Worm (Caenorhabditis elegans) whole organism, young adult: ENCODE results near the gene ins-13.

Source experiments
- B0035.1 ChIP-seq: sonication (generic microtip); optimal IDR thresholded peaks from 2 replicates; lab custom pipeline; 2016; ENCODE audit warnings: missing genetic modification characterization, mild to moderate bottlenecking, missing compliant biosample characterization, missing genotype, missing genetic modification reagents
- F22D6.2 ChIP-seq: sonication (generic microtip); optimal IDR thresholded peaks from 2 replicates; lab custom pipeline; 2016; ENCODE audit warnings: mild to moderate bottlenecking, missing genetic modification characterization, missing compliant biosample characterization
- K11D2.4 ChIP-seq: fragments of 200-800 bp; sonication (Bioruptor generic); IDR thresholded peaks from 2 replicates; pipeline ENCODE4 v1.3.6; 2022; ENCODE audit warnings: missing genetic modification reagents, missing genetic modification characterization, missing compliant biosample characterization
- T07F8.4 ChIP-seq: sonication (generic microtip); optimal IDR thresholded peaks from 2 replicates; lab custom pipeline; 2016; ENCODE audit warnings: mild to moderate bottlenecking, missing genetic modification characterization, moderate library complexity, missing compliant biosample characterization
- Y53G8AR.9 ChIP-seq: fragments of 200-800 bp; sonication (Bioruptor generic); conservative IDR thresholded peaks from 2 replicates; pipeline ENCODE4 v1.3.6; 2022; ENCODE audit warnings: missing genetic modification reagents, missing genetic modification characterization, missing compliant biosample characterization
- ama-1 ChIP-seq, 3 experiments: fragments of 150-350 bp in 1 of 3; sonication (generic microtip) in 2 of 3; optimal IDR thresholded peaks; 2 replicates each; lab custom pipeline; 2014 to 2018; ENCODE audit warnings: missing biosample characterization in 2 of 3, missing genetic modification characterization in 2 of 3, missing genetic modification reagents in 2 of 3
- atf-7 ChIP-seq: sonication (generic microtip); optimal IDR thresholded peaks from 2 replicates; lab custom pipeline; 2017; ENCODE audit warnings: mild to moderate bottlenecking, missing genetic modification characterization, missing compliant biosample characterization
- attf-6 ChIP-seq: fragments of 200-800 bp; sonication (Bioruptor generic); IDR thresholded peaks from 2 replicates; pipeline ENCODE4 v1.3.6; 2022; ENCODE audit warnings: missing genetic modification reagents, missing genetic modification characterization, missing compliant biosample characterization
- cebp-2 ChIP-seq: fragments of 200-800 bp; sonication (Bioruptor generic); IDR thresholded peaks from 2 replicates; pipeline ENCODE4 v1.3.6; 2022; ENCODE audit warnings: missing genetic modification characterization, missing compliant biosample characterization
- ceh-100 ChIP-seq: fragments of 200-800 bp; sonication (Bioruptor generic); IDR thresholded peaks from 2 replicates; pipeline ENCODE4 v1.3.6; 2022; ENCODE audit warnings: missing genetic modification reagents, missing genetic modification characterization, missing compliant biosample characterization
- dox-1 ChIP-seq: fragments of 200-800 bp; sonication (Bioruptor generic); IDR thresholded peaks from 2 replicates; pipeline ENCODE4 v1.3.6; 2022; ENCODE audit warnings: missing genetic modification reagents, missing genetic modification characterization, missing compliant biosample characterization
- dpl-1 ChIP-seq: fragments of 150-350 bp; optimal IDR thresholded peaks from 2 replicates; lab custom pipeline; 2014; ENCODE audit warnings: missing biosample characterization, missing genetic modification reagents, missing genetic modification characterization
- egl-18 ChIP-seq: fragments of 200-800 bp; sonication (Bioruptor generic); IDR thresholded peaks from 2 replicates; pipeline ENCODE4 v1.3.6; 2022; ENCODE audit warnings: missing genetic modification reagents, missing genetic modification characterization, missing compliant biosample characterization
- ekl-4 ChIP-seq: fragments of 200-800 bp; sonication (Bioruptor generic); IDR thresholded peaks from 2 replicates; pipeline ENCODE4 v1.3.6; 2022; ENCODE audit warnings: missing genetic modification reagents, missing genetic modification characterization, missing compliant biosample characterization
- hmg-1.2 ChIP-seq: fragments of 200-800 bp; sonication (Bioruptor generic); IDR thresholded peaks from 2 replicates; pipeline ENCODE4 v1.3.6; 2022; ENCODE audit warnings: missing genetic modification reagents, missing genetic modification characterization, missing compliant biosample characterization
- lin-26 ChIP-seq: fragments of 200-800 bp; sonication (Bioruptor generic); IDR thresholded peaks from 2 replicates; pipeline ENCODE4 v1.3.6; 2022; ENCODE audit warnings: missing genetic modification reagents, missing genetic modification characterization, missing compliant biosample characterization
- lin-54 ChIP-seq: fragments of 200-800 bp; sonication (Bioruptor generic); optimal IDR thresholded peaks from 2 replicates; lab custom pipeline; 2018; ENCODE audit warnings: mild to moderate bottlenecking, missing genetic modification characterization, missing compliant biosample characterization
- lsl-1 ChIP-seq: fragments of 200-800 bp; sonication (Bioruptor generic); optimal IDR thresholded peaks from 2 replicates; lab custom pipeline; 2018; ENCODE audit warnings: mild to moderate bottlenecking, missing genetic modification characterization, moderate library complexity, missing compliant biosample characterization
- madf-3 ChIP-seq: fragments of 200-800 bp; sonication (Bioruptor generic); IDR thresholded peaks from 2 replicates; pipeline ENCODE4 v1.3.6; 2022; ENCODE audit warnings: missing genetic modification reagents, missing genetic modification characterization, missing compliant biosample characterization
- mcd-1 ChIP-seq: fragments of 200-800 bp; sonication (Bioruptor generic); IDR thresholded peaks from 2 replicates; pipeline ENCODE4 v1.3.6; 2022; ENCODE audit warnings: missing genetic modification reagents, missing genetic modification characterization, missing compliant biosample characterization
- mxl-1 ChIP-seq: sonication (generic microtip); optimal IDR thresholded peaks from 2 replicates; lab custom pipeline; 2016; ENCODE audit warnings: missing genetic modification characterization, missing compliant biosample characterization
- nfyb-1 ChIP-seq: fragments of 200-800 bp; sonication (Bioruptor generic); IDR thresholded peaks from 2 replicates; pipeline ENCODE4 v1.3.6; 2022; ENCODE audit warnings: missing genetic modification reagents, missing genetic modification characterization, missing compliant biosample characterization
- nhr-179 ChIP-seq: sonication (generic microtip); optimal IDR thresholded peaks from 2 replicates; lab custom pipeline; 2016; ENCODE audit warnings: mild to moderate bottlenecking, missing genetic modification characterization, missing compliant biosample characterization
- nhr-80 ChIP-seq: sonication (generic microtip); optimal IDR thresholded peaks from 2 replicates; lab custom pipeline; 2016; ENCODE audit warnings: missing genetic modification characterization, missing compliant biosample characterization
- pbrm-1 ChIP-seq: fragments of 200-800 bp; sonication (Bioruptor generic); IDR thresholded peaks from 2 replicates; pipeline ENCODE4 v1.3.6; 2022; ENCODE audit warnings: missing genetic modification reagents, missing genetic modification characterization, missing compliant biosample characterization
- rcor-1 ChIP-seq: fragments of 200-800 bp; sonication (Bioruptor generic); IDR thresholded peaks from 2 replicates; pipeline ENCODE4 v1.3.6; 2022; ENCODE audit warnings: missing genetic modification reagents, missing genetic modification characterization, missing compliant biosample characterization
- snpc-1.1 ChIP-seq: sonication (generic microtip); optimal IDR thresholded peaks from 2 replicates; lab custom pipeline; 2017; ENCODE audit warnings: missing genetic modification characterization, mild to moderate bottlenecking, missing compliant biosample characterization, antibody characterized with exemption, moderate library complexity, missing genotype, missing genetic modification reagents; ENCODE audit not compliant: insufficient read depth
- snpc-3.4 ChIP-seq: sonication (generic microtip); optimal IDR thresholded peaks from 2 replicates; lab custom pipeline; 2017; ENCODE audit warnings: missing genetic modification characterization, mild to moderate bottlenecking, missing compliant biosample characterization, antibody characterized with exemption, moderate library complexity, missing genotype, missing genetic modification reagents
- snpc-4 ChIP-seq, 5 experiments: fragments of 150-350 bp in 1 of 5; sonication (generic microtip) in 4 of 5; optimal IDR thresholded peaks; 2 replicates each; lab custom pipeline; 2014 to 2018; ENCODE audit warnings: missing genetic modification characterization in 5 of 5, missing biosample characterization in 3 of 5, antibody characterized with exemption in 2 of 5, mild to moderate bottlenecking in 2 of 5, missing compliant biosample characterization in 2 of 5, missing genotype in 2 of 5, moderate library complexity in 2 of 5, missing genetic modification reagents in 1 of 5
- somi-1 ChIP-seq: fragments of 200-800 bp; sonication (Bioruptor generic); optimal IDR thresholded peaks from 2 replicates; lab custom pipeline; 2018; ENCODE audit warnings: mild to moderate bottlenecking, missing genetic modification characterization, missing compliant biosample characterization
- sptf-2 ChIP-seq: fragments of 200-800 bp; sonication (Bioruptor generic); optimal IDR thresholded peaks from 2 replicates; lab custom pipeline; 2018; ENCODE audit warnings: mild to moderate bottlenecking, missing genetic modification characterization, missing compliant biosample characterization
- unc-62 ChIP-seq: fragments of 150-350 bp; optimal IDR thresholded peaks from 2 replicates; lab custom pipeline; 2014; ENCODE audit warnings: missing biosample characterization, missing genetic modification reagents, missing genetic modification characterization
- ztf-28 ChIP-seq: fragments of 200-800 bp; sonication (Bioruptor generic); IDR thresholded peaks from 2 replicates; pipeline ENCODE4 v1.3.6; 2022; ENCODE audit warnings: missing genetic modification reagents, missing genetic modification characterization, missing compliant biosample characterization

ins-13 gene

DNA sequence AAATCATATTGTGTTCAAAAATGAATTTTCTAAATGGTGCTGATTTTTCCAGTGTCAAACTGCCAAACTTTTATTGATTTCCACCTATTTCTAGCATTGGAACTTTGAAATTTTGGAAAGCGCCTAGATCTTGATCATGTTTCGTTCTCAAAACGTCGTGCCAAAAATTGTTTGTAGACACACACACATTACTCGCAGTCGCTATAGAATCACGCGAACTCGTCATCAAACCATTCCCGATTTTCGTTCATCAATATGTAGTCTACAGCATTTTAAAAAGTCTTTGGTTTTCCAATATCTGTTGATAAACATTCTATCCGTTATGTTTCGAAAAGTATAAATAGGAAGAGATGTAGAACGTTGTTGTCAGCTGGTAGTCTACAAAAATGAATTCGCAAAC, 25.6 kb upstream of the ins-13 start, which contains the start of the genes C17C3.1 and C17C3.15:
TSS of gene C17C3.1 (plus strand) at position 301 of the 400 bp plus-strand sequence.
TSS of gene C17C3.15 (plus strand) at position 383 of the 400 bp plus-strand sequence.
- no peak for TF ChIP-seq atf-7 (tag; lab: Kevin White, UChicago)
- no peak for TF ChIP-seq madf-3 (GFP tag; lab: Robert Waterston, UW)
- no peak for TF ChIP-seq K11D2.4 (GFP tag; lab: Robert Waterston, UW)
- TF ChIP-seq dpl-1 (GFP tag; lab: Kevin White, UChicago): no peak
- TF ChIP-seq ama-1 (optimal IDR thresholded peaks at IDR 0.05; lab: Kevin White, UChicago): no peak
- no peak for TF ChIP-seq ama-1 (GFP tag; optimal IDR thresholded peaks at IDR 0.05; lab: Kevin White, UChicago)
- TF ChIP-seq nhr-179 (tag; lab: Kevin White, UChicago): no peak
- TF ChIP-seq somi-1 (GFP tag; lab: Kevin White, UChicago): no peak
- no peak for TF ChIP-seq nfyb-1
- TF ChIP-seq sptf-2: no peak
- TF ChIP-seq snpc-1.1 (tag; lab: Kevin White, UChicago): no peak
- no peak for TF ChIP-seq dox-1 (GFP tag; lab: Robert Waterston, UW)
- no peak for TF ChIP-seq mxl-1
- TF ChIP-seq lin-54 (GFP tag; lab: Kevin White, UChicago): no peak
- no peak for TF ChIP-seq snpc-4 (GFP tag; optimal IDR thresholded peaks at IDR 0.05; lab: Kevin White, UChicago)
- TF ChIP-seq snpc-4 (tag; optimal IDR thresholded peaks at IDR 0.05; lab: Kevin White, UChicago): no peak
- no peak for TF ChIP-seq rcor-1 (GFP tag; lab: Robert Waterston, UW)

DNA sequence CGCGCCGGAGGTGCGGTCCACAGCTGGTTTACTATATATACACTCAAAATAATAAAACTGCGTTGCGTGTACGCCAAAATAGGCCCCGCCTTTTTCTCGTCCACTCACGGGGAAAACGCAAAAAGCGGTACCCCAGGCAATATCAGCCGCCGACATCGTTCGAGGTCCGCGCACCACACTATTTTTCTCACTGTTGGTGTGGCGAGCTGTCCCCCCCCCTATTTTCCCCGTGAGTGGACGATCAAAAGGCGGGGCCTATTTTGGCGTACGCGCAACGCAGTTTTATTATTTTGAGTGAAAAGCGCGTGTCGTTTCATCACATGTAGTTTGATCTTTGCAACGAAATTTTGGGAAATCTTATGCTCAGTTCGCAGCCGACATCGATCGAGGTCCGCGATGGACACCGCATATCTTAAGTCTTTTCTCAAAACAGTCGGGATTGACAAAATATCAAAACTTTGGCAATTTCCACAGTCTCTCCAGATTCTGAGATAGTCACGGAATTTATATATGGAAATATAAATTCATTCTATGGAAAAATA, 20.5 kb upstream of the ins-13 start:
- TF ChIP-seq cebp-2 (GFP tag; lab: Robert Waterston, UW): 0 out of 2 replicates have a peak, but pooled peaks have one; percentile 50
- TF ChIP-seq Y53G8AR.9 (GFP tag; lab: Robert Waterston, UW): no peak
- TF ChIP-seq lin-26 (GFP tag; lab: Robert Waterston, UW): 0 out of 2 replicates have a peak, but pooled peaks have one; percentile 56
- no peak for TF ChIP-seq unc-62
- no peak for TF ChIP-seq sptf-2
- TF ChIP-seq snpc-3.4: no peak
- TF ChIP-seq egl-18 (GFP tag; lab: Robert Waterston, UW): no peak
- no peak for TF ChIP-seq snpc-4 (GFP tag; optimal IDR thresholded peaks at IDR 0.05; lab: Kevin White, UChicago)
- peak in 2 of 4 experiments; percentile 75 to 91 for TF ChIP-seq snpc-4 (tag; optimal IDR thresholded peaks at IDR 0.05; lab: Kevin White, UChicago)
- TF ChIP-seq hmg-1.2: peak; percentile 74
- TF ChIP-seq ekl-4 (GFP tag; lab: Robert Waterston, UW): no peak
- peak; percentile 82; the same call in 1 of the 2 replicates for TF ChIP-seq attf-6 (GFP tag; lab: Robert Waterston, UW)
- TF ChIP-seq mcd-1 (GFP tag; lab: Robert Waterston, UW): no peak
- no peak for TF ChIP-seq lin-54 (GFP tag; lab: Kevin White, UChicago)
- peak; percentile 80 for TF ChIP-seq snpc-1.1 (tag; lab: Kevin White, UChicago)
- TF ChIP-seq ztf-28: no peak
- TF ChIP-seq nfyb-1: 0 out of 2 replicates have a peak, but pooled peaks have one; percentile 41
- no peak for TF ChIP-seq F22D6.2 (tag; lab: Kevin White, UChicago)
- TF ChIP-seq ceh-100 (GFP tag; lab: Robert Waterston, UW): no peak
- TF ChIP-seq pbrm-1 (GFP tag; lab: Robert Waterston, UW): peak; percentile 72; the same call in 1 of the 2 replicates
- TF ChIP-seq, all 124 proteins: peak for 8

DNA sequence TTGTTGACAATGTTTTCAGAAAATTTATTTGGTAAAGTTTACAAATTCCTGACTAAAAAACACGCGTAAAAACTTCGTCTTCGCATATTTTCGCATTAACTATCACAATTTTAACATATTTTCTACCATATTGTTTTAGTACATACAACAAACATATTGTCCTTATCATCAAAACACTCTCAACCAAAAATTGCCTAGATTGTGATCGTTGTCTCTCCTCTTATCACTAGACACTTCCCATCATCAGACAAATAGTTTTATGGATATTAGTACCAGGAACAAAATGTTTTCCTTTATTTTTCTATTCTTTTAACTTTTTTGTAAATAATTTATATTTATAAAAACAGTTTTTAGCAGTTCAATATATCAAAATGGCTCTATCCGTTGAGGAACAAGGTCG, 16.7 kb upstream of the ins-13 start, which contains the start of gene C17C3.3:
TSS of gene C17C3.3 (plus strand) at position 346 of the 400 bp plus-strand sequence.
- no peak for TF ChIP-seq lsl-1 (GFP tag; lab: Kevin White, UChicago)

DNA sequence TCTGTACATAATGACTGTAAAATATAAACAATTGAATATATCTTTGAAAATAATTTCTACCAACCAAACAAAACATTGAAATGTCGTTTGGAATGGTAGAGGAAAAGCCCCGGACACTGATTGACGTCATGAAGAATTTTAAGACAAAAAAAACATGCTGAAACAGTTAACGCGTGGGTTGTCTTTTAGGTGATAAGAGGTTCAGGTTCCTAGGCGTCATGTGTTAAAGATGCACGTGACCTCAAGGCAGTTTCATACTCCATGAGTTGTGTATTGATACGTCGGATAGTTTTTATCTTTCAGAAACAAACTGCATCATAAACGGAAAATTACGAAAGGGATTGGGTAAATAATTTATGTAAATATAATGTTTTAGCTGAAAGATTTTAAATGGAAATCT, 12.5 kb upstream of the ins-13 start:
- TF ChIP-seq B0035.1 (tag; lab: Kevin White, UChicago) (no peak), T07F8.4 (tag; lab: Kevin White, UChicago) (no peak), nhr-80 (tag; lab: Kevin White, UChicago) (peak; percentile 55), snpc-4 (GFP tag; optimal IDR thresholded peaks at IDR 0.05; lab: Kevin White, UChicago) (no peak), snpc-4 (tag; optimal IDR thresholded peaks at IDR 0.05; lab: Kevin White, UChicago) (peak in 1 of 4 experiments; percentile 7), egl-18 (GFP tag; lab: Robert Waterston, UW) (no peak)
